Worm (Caenorhabditis elegans): ENCODE results near the gene lro-1.

ce11 chrX:6320887-6321286, 49.0 kb downstream of the lro-1 start:
- no peak for TF ChIP-seq him-1 (tag; optimal IDR thresholded peaks at IDR 0.05)
- no peak for TF ChIP-seq dao-5 (tag; optimal IDR thresholded peaks at IDR 0.05)
